Worm (Caenorhabditis elegans) whole organism, L3 larva: ENCODE data around the gene twnk-1.

Experiments used
- ama-1 ChIP-seq: fragments of 150-350 bp; optimal IDR thresholded peaks from 2 replicates; lab custom pipeline; 2018
- nhr-25 ChIP-seq: sonication (generic microtip); optimal IDR thresholded peaks from 2 replicates; lab custom pipeline; 2017; ENCODE audit warnings: missing biosample characterization, missing genetic modification characterization

DNA sequence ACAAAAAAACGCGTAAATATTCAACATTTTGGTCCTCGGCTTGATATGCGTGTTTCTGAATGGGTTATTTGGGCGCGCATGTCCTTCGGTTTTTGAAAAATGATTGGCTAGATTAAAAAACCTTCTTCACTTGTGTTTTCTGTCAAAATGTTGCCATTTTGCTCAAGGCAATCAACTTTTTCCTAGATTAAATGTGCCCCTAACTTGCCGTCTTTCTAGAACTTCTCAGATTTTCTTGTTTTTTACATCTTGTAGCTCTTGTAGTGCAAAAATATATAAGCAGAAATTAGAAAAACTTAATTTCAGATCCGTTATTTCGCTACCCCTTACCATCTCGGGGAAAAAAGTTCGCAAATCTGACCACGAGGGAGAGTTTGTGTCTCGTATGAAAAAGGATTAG is 30.8 kb downstream of the twnk-1 start, which contains the start of gene hbl-1:
- TF ChIP-seq ama-1 (lab: Kevin White, UChicago) (no peak), nhr-25 (tag; lab: Kevin White, UChicago) (no peak)
